Fruit fly (Drosophila melanogaster): Measurements from ENCODE around the gene Zdhhc8.

The Zdhhc8 gene

dm6 chrX:9352112-9353096 lies 3.6 kb downstream of the Zdhhc8 start:
- TF ChIP-seq dsf (GFP tag; optimal IDR thresholded peaks at IDR 0.05; ENCODE audit: borderline replicate concordance), result no peak
- TF ChIP-seq sv (GFP tag; optimal IDR thresholded peaks at IDR 0.05), result peak; percentile 77
- TF ChIP-seq N (GFP tag; optimal IDR thresholded peaks at IDR 0.05), result no peak
- TF ChIP-seq OdsH (GFP tag; optimal IDR thresholded peaks at IDR 0.05), result peak; percentile 48
- TF ChIP-seq HLH106 (tag; optimal IDR thresholded peaks at IDR 0.05), result peak; percentile 68
- TF ChIP-seq fru (GFP tag; optimal IDR thresholded peaks at IDR 0.05), result peak; percentile 38
- TF ChIP-seq dl (GFP tag; optimal IDR thresholded peaks at IDR 0.05; ENCODE audit: insufficient read depth in 1 of 2, partially characterized antibody in 2 of 2), result no peak
- TF ChIP-seq brk (GFP tag; optimal IDR thresholded peaks at IDR 0.05), result peak; percentile 46
- TF ChIP-seq GATAd (GFP tag; optimal IDR thresholded peaks at IDR 0.05), result no peak
- TF ChIP-seq Hnf4 (GFP tag; optimal IDR thresholded peaks at IDR 0.05), result peak; percentile 63
- TF ChIP-seq h (GFP tag; optimal IDR thresholded peaks at IDR 0.05), result peak; percentile 67
- no peak for TF ChIP-seq jim (GFP tag; optimal IDR thresholded peaks at IDR 0.05)
- peak in 1 of 2 experiments; percentile 67 for TF ChIP-seq foxo (GFP tag; optimal IDR thresholded peaks at IDR 0.05)
- peak; percentile 28 for TF ChIP-seq sage (GFP tag; optimal IDR thresholded peaks at IDR 0.05)
- TF ChIP-seq Sp1 (GFP tag; optimal IDR thresholded peaks at IDR 0.05), result peak; percentile 56
- TF ChIP-seq dmrt93B (GFP tag; optimal IDR thresholded peaks at IDR 0.05), result peak; percentile 46
- peak; percentile 78 for TF ChIP-seq rgr (GFP tag; optimal IDR thresholded peaks at IDR 0.05)
- no peak for TF ChIP-seq Abd-B (GFP tag; optimal IDR thresholded peaks at IDR 0.05)
- no peak for TF ChIP-seq usp (GFP tag; optimal IDR thresholded peaks at IDR 0.05)
- TF ChIP-seq lola (GFP tag; optimal IDR thresholded peaks at IDR 0.05), result no peak
- TF ChIP-seq ey (GFP tag; optimal IDR thresholded peaks at IDR 0.05), result peak; percentile 39
- TF ChIP-seq CG9705 (GFP tag; optimal IDR thresholded peaks at IDR 0.05), result no peak
- TF ChIP-seq pan (optimal IDR thresholded peaks at IDR 0.05), result no peak
- peak; percentile 45 for TF ChIP-seq psq (GFP tag; optimal IDR thresholded peaks at IDR 0.05)
- no peak for TF ChIP-seq woc (GFP tag; optimal IDR thresholded peaks at IDR 0.05)
- peak; percentile 5 for TF ChIP-seq br (GFP tag; optimal IDR thresholded peaks at IDR 0.05)

DNA sequence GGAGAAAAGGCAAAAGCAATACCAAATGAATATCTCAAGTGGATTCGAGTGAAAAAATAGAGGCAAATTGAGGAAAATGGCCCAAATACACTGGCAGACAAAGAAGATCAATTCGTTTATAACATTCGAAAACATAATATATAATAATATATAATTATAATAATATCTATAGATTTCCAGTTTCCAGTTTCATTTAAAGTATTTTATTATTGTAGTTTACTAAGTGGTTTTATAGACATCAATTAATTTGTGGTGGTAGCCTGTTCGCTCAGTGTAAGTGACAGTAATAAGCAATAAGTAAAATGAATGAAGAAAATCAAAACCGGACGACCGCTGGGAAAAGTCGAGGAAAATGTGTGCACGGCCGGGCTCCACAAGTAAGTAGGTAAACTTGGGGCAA lies 5.7 kb downstream of the Zdhhc8 start:
- TF ChIP-seq Vsx2 (GFP tag; optimal IDR thresholded peaks at IDR 0.05; ENCODE audit: partially characterized antibody) (no peak), pan (optimal IDR thresholded peaks at IDR 0.05) (no peak), CG32264 (GFP tag; optimal IDR thresholded peaks at IDR 0.05) (no peak), dmrt93B (GFP tag; optimal IDR thresholded peaks at IDR 0.05) (no peak), Dfd (GFP tag; optimal IDR thresholded peaks at IDR 0.05) (no peak), Dif (GFP tag; optimal IDR thresholded peaks at IDR 0.05; ENCODE audit: partially characterized antibody) (no peak), fru (GFP tag; optimal IDR thresholded peaks at IDR 0.05) (no peak), sv (GFP tag; optimal IDR thresholded peaks at IDR 0.05) (no peak), Sp1 (GFP tag; optimal IDR thresholded peaks at IDR 0.05) (no peak), Mio (GFP tag; optimal IDR thresholded peaks at IDR 0.05) (no peak)

- TF ChIP-seq Sp1 (GFP tag; optimal IDR thresholded peaks at IDR 0.05) (no peak), dsf (GFP tag; optimal IDR thresholded peaks at IDR 0.05; ENCODE audit: borderline replicate concordance) (no peak), HLH106 (tag; optimal IDR thresholded peaks at IDR 0.05) (no peak), GATAd (GFP tag; optimal IDR thresholded peaks at IDR 0.05) (no peak), dl (GFP tag; optimal IDR thresholded peaks at IDR 0.05; ENCODE audit: insufficient read depth in 1 of 2, partially characterized antibody in 2 of 2) (no peak), Vsx2 (GFP tag; optimal IDR thresholded peaks at IDR 0.05; ENCODE audit: partially characterized antibody) (no peak), Hnf4 (GFP tag; optimal IDR thresholded peaks at IDR 0.05) (peak; percentile 3), Abd-B (GFP tag; optimal IDR thresholded peaks at IDR 0.05) (no peak), foxo (GFP tag; optimal IDR thresholded peaks at IDR 0.05) (peak in 1 of 2 experiments; percentile 12), OdsH (GFP tag; optimal IDR thresholded peaks at IDR 0.05) (no peak), sv (GFP tag; optimal IDR thresholded peaks at IDR 0.05) (peak; percentile 2), sage (GFP tag; optimal IDR thresholded peaks at IDR 0.05) (no peak), rgr (GFP tag; optimal IDR thresholded peaks at IDR 0.05) (no peak), usp (GFP tag; optimal IDR thresholded peaks at IDR 0.05) (no peak), CG32264 (GFP tag; optimal IDR thresholded peaks at IDR 0.05) (no peak)
Observed at dm6 chrX:9349224-9349623, 6.8 kb downstream of the Zdhhc8 start.

DNA sequence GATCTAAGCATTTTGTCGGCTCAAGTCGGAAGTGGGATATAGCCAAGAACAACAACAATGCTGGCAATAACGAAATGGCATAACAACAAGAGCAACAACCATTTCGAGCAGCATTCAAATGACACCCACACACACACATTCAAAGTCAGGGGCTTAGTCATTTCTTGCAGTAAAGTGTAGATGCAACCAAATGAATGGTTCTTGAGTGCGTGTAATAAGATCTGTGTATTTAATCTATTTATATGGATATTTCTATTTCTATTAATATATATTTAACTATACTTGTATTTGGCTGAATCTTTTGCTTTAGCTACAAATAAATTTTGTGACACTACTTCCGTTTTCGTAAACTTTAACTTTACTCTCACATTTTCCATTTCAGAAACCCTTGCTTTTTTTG lies 8.3 kb downstream of the Zdhhc8 start:
- TF ChIP-seq sv (GFP tag; optimal IDR thresholded peaks at IDR 0.05), result no peak
- TF ChIP-seq dsf (GFP tag; optimal IDR thresholded peaks at IDR 0.05; ENCODE audit: borderline replicate concordance), result no peak
- no peak for TF ChIP-seq h (GFP tag; optimal IDR thresholded peaks at IDR 0.05)
- no peak for TF ChIP-seq foxo (GFP tag; optimal IDR thresholded peaks at IDR 0.05)

Data from whole organism, wandering third instar larva.